Worm (Caenorhabditis elegans) whole organism, late embryonic: Measurements from ENCODE around the gene F14H12.7.

ENCODE experiments used
- K09A11.1 ChIP-seq: sonication (generic microtip); optimal IDR thresholded peaks from 2 replicates; lab custom pipeline; 2017; ENCODE audit warnings: antibody characterized with exemption, mild to moderate bottlenecking, missing genetic modification characterization, missing compliant biosample characterization; ENCODE audit not compliant: insufficient read depth
- elt-2 ChIP-seq: sonication (generic microtip); optimal IDR thresholded peaks from 2 replicates; lab custom pipeline; 2016; ENCODE audit warnings: missing genetic modification reagents, missing genetic modification characterization, missing compliant biosample characterization
- fkh-10 ChIP-seq: fragments of 150-350 bp; optimal IDR thresholded peaks from 2 replicates; lab custom pipeline; 2014; ENCODE audit warnings: missing biosample characterization, missing genetic modification reagents, missing genetic modification characterization
- nhr-11 ChIP-seq: fragments of 150-350 bp; optimal IDR thresholded peaks from 2 replicates; lab custom pipeline; 2014; ENCODE audit warnings: missing biosample characterization, missing genetic modification characterization

DNA sequence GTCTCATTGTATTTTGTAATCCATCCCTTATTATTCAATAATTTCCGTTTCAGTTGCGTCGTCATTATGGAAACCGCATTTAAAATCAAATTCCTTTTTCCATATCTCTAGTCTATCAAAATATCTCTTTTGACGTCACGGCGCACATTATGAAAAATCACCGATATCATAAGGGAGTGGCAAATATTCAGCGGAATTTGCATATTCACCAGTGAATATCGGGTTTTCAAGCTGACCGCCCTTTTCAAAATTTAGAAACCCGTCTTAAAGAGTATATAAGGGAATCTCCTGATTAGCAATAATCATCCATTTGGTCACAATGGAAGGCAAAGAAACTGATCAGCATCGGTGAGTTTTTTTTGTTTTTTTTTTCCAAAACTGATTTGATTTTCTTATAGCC lies 9.1 kb downstream of the F14H12.7 start, which contains the start of gene col-165:
- TF ChIP-seq elt-2 = no peak
- TF ChIP-seq fkh-10 (GFP tag; lab: Kevin White, UChicago) = no peak
- no peak for TF ChIP-seq nhr-11
- TF ChIP-seq K09A11.1 (tag; lab: Kevin White, UChicago) = no peak
